Fruit fly (Drosophila melanogaster) whole organism, prepupa: ENCODE measurements around the gene Rnmt.

Source experiments
- Blimp-1 ChIP-seq: fragments of 200-800 bp; sonication (Bioruptor generic); optimal IDR thresholded peaks from 3 replicates; lab custom pipeline; 2017; ENCODE audit warnings: missing biosample characterization, missing genetic modification characterization, mild to moderate bottlenecking, moderate library complexity, missing genetic modification reagents
- CG11294 ChIP-seq: fragments of 200-800 bp; sonication (Bioruptor generic); IDR thresholded peaks from 2 replicates; pipeline ENCODE4 v1.3.6; 2022; ENCODE audit warnings: missing biosample characterization, missing genetic modification characterization
- CG11902 ChIP-seq: fragments of 200-800 bp; sonication (Bioruptor generic); optimal IDR thresholded peaks from 3 replicates; lab custom pipeline; 2016; ENCODE audit warnings: missing biosample characterization, missing genetic modification characterization
- CG1621 ChIP-seq: fragments of 200-800 bp; sonication (Bioruptor generic); optimal IDR thresholded peaks from 3 replicates; lab custom pipeline; 2018; ENCODE audit warnings: missing biosample characterization, mild to moderate bottlenecking, missing genetic modification characterization
- CG16779 ChIP-seq: fragments of 200-800 bp; sonication (Bioruptor generic); optimal IDR thresholded peaks from 3 replicates; lab custom pipeline; 2017; ENCODE audit warnings: missing biosample characterization, mild to moderate bottlenecking, missing genetic modification characterization
- CG3032 ChIP-seq: fragments of 200-800 bp; optimal IDR thresholded peaks from 2 replicates; lab custom pipeline; 2019; ENCODE audit warnings: missing biosample characterization, mild to moderate bottlenecking, missing genetic modification characterization, moderate library complexity
- CG3919 ChIP-seq: fragments of 200-800 bp; sonication (Bioruptor generic); optimal IDR thresholded peaks from 3 replicates; lab custom pipeline; 2016; ENCODE audit warnings: missing biosample characterization, missing genetic modification characterization
- CG6276 ChIP-seq: fragments of 200-800 bp; sonication (Bioruptor generic); optimal IDR thresholded peaks from 2 replicates; lab custom pipeline; 2017; ENCODE audit warnings: missing biosample characterization, mild to moderate bottlenecking, missing genetic modification characterization
- CG6792 ChIP-seq: fragments of 200-800 bp; sonication (Bioruptor generic); optimal IDR thresholded peaks from 3 replicates; lab custom pipeline; 2016; ENCODE audit warnings: missing biosample characterization, missing genetic modification characterization
- CG6808 ChIP-seq: fragments of 200-800 bp; sonication (Bioruptor generic); optimal IDR thresholded peaks from 3 replicates; lab custom pipeline; 2017; ENCODE audit warnings: missing biosample characterization, missing genetic modification characterization, mild to moderate bottlenecking, moderate library complexity, missing genetic modification reagents
- CG8119 ChIP-seq: fragments of 200-800 bp; sonication (Bioruptor generic); IDR thresholded peaks from 3 replicates; pipeline ENCODE4 v1.3.6; 2022; ENCODE audit warnings: missing biosample characterization, missing genetic modification characterization
- CG9139 ChIP-seq: fragments of 200-800 bp; sonication (Bioruptor generic); optimal IDR thresholded peaks from 3 replicates; lab custom pipeline; 2017; ENCODE audit warnings: missing biosample characterization, mild to moderate bottlenecking, missing genetic modification characterization
- Eip75B ChIP-seq: fragments of 200-800 bp; sonication (Bioruptor generic); optimal IDR thresholded peaks from 3 replicates; lab custom pipeline; 2016; ENCODE audit warnings: missing biosample characterization, missing genetic modification characterization
- Eip78C ChIP-seq: fragments of 200-800 bp; sonication (Bioruptor generic); peaks from one replicate; lab custom pipeline; 2016; ENCODE audit warnings: missing biosample characterization, missing genetic modification characterization
- Eip93F ChIP-seq: fragments of 200-800 bp; sonication (Bioruptor generic); optimal IDR thresholded peaks from 2 replicates; lab custom pipeline; 2016; ENCODE audit warnings: missing biosample characterization, mild to moderate bottlenecking, missing genetic modification characterization
- Ets96B ChIP-seq: fragments of 200-800 bp; optimal IDR thresholded peaks from 2 replicates; lab custom pipeline; 2019; ENCODE audit warnings: missing biosample characterization, mild to moderate bottlenecking, missing genetic modification characterization, moderate library complexity
- Gug ChIP-seq: fragments of 200-800 bp; sonication (Bioruptor generic); IDR thresholded peaks from 2 replicates; pipeline ENCODE4 v1.3.6; 2022; ENCODE audit warnings: missing biosample characterization, missing genetic modification characterization
- Hr38 ChIP-seq: sonication (Bioruptor generic); optimal IDR thresholded peaks from 2 replicates; lab custom pipeline; 2016; ENCODE audit warnings: missing biosample characterization, missing genetic modification characterization
- Lpt ChIP-seq: fragments of 200-800 bp; sonication (Bioruptor generic); optimal IDR thresholded peaks from 3 replicates; lab custom pipeline; 2016; ENCODE audit warnings: missing biosample characterization, missing genetic modification characterization
- OdsH ChIP-seq: fragments of 200-800 bp; sonication (Bioruptor generic); optimal IDR thresholded peaks from 3 replicates; lab custom pipeline; 2016; ENCODE audit warnings: missing biosample characterization, missing genetic modification characterization
- Sox102F ChIP-seq: fragments of 200-800 bp; sonication (Bioruptor generic); optimal IDR thresholded peaks from 2 replicates; lab custom pipeline; 2016; ENCODE audit warnings: missing biosample characterization, mild to moderate bottlenecking, missing genetic modification characterization
- achi ChIP-seq: fragments of 200-800 bp; sonication (Bioruptor generic); optimal IDR thresholded peaks from 3 replicates; lab custom pipeline; 2016; ENCODE audit warnings: missing biosample characterization, missing genetic modification characterization
- acj6 ChIP-seq: fragments of 200-800 bp; sonication (Bioruptor generic); optimal IDR thresholded peaks from 3 replicates; lab custom pipeline; 2016; ENCODE audit warnings: missing biosample characterization, missing genetic modification characterization
- cyc ChIP-seq: fragments of 200-800 bp; sonication (Bioruptor generic); optimal IDR thresholded peaks from 3 replicates; lab custom pipeline; 2016; ENCODE audit warnings: missing biosample characterization, missing genetic modification characterization
- dac ChIP-seq: fragments of 200-800 bp; sonication (Bioruptor generic); optimal IDR thresholded peaks from 2 replicates; lab custom pipeline; 2017; ENCODE audit warnings: missing biosample characterization, mild to moderate bottlenecking, missing genetic modification characterization
- eg ChIP-seq: fragments of 200-800 bp; sonication (Bioruptor generic); IDR thresholded peaks from 3 replicates; pipeline ENCODE4 v1.3.6; 2022; ENCODE audit warnings: missing biosample characterization, missing genetic modification characterization
- fd85E ChIP-seq: fragments of 200-800 bp; sonication (Bioruptor generic); optimal IDR thresholded peaks from 3 replicates; lab custom pipeline; 2016; ENCODE audit warnings: missing biosample characterization, missing genetic modification characterization
- fkh ChIP-seq: fragments of 200-800 bp; sonication (Bioruptor generic); optimal IDR thresholded peaks from 3 replicates; lab custom pipeline; 2017; ENCODE audit warnings: missing biosample characterization, mild to moderate bottlenecking, missing genetic modification characterization, moderate library complexity
- lz ChIP-seq: fragments of 200-800 bp; sonication (Bioruptor generic); optimal IDR thresholded peaks from 3 replicates; lab custom pipeline; 2016; ENCODE audit warnings: missing biosample characterization, missing genetic modification characterization
- pdm3 ChIP-seq: fragments of 200-800 bp; sonication (Bioruptor generic); optimal IDR thresholded peaks from 3 replicates; lab custom pipeline; 2016; ENCODE audit warnings: missing biosample characterization, missing genetic modification characterization
- spab ChIP-seq: fragments of 200-800 bp; sonication (Bioruptor generic); optimal IDR thresholded peaks from 2 replicates; lab custom pipeline; 2017; ENCODE audit warnings: missing biosample characterization, mild to moderate bottlenecking, missing genetic modification characterization, missing genetic modification reagents
- svp ChIP-seq: fragments of 200-800 bp; sonication (Bioruptor generic); peaks from one replicate; lab custom pipeline; 2016; ENCODE audit warnings: missing biosample characterization, missing genetic modification characterization
- topi ChIP-seq: fragments of 200-800 bp; sonication (Bioruptor generic); optimal IDR thresholded peaks from 3 replicates; lab custom pipeline; 2016; ENCODE audit warnings: missing biosample characterization, missing genetic modification characterization
- vri ChIP-seq: fragments of 200-800 bp; sonication (Bioruptor generic); optimal IDR thresholded peaks from 3 replicates; lab custom pipeline; 2016; ENCODE audit warnings: missing biosample characterization, mild to moderate bottlenecking, missing genetic modification characterization

Rnmt gene

DNA sequence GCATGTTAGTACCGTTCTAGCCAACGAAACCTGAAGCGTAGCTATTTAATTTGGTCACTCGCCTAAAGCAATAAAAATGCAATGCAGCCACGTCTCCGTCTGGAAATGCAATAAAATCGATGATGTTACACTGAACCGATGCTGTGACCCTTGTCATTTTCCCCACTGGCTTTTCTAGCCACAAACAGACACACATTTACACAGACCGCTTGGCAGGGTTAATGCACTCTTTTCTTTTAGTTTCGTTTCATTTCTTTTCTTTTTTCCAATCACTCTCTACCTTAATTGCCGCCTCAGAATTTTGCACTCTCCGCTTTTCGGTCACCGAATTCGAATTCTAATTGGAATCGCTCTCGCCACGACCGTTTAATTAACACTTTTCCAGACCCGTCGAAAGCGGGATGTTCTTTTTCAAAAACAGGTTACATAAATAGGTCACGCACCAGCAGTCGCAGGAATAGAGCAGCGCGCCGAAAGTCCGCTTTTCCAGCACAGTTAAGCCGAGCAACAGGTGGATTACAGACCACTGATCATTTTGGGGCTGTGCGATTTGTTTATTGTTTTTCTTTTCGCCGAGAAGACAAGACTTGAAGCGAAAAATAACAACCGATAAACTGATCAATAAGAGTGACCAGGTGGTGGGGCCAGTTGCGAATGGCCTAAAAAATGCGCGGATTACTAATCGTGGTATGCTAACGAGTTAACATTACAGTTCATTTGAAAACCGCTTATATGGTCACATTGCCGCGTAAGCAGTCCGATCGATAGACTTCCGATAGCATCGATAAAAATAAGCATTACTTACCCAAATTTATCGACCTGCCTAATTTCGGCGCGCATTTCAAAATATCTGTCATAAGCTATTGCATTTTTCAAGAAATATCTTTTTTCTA is 47.7 kb downstream of the Rnmt start, which contains the start of gene ck:
TSS of gene ck (minus strand) at position 638 of the 893 bp plus-strand sequence.
- TF ChIP-seq Lpt (no peak), vri (GFP tag; lab: Kevin White, UChicago) (no peak), OdsH (no peak), lz (GFP tag; lab: Kevin White, UChicago) (no peak), Hr38 (no peak), CG11902 (GFP tag; lab: Kevin White, UChicago) (no peak), svp (GFP tag; lab: Kevin White, UChicago) (peak; percentile 48), Sox102F (GFP tag; lab: Kevin White, UChicago) (no peak), CG6808 (GFP tag; lab: Kevin White, UChicago) (no peak), topi (no peak), CG16779 (tag; lab: Kevin White, UChicago) (no peak), Eip78C (GFP tag; lab: Kevin White, UChicago) (peak; percentile 31), CG3919 (GFP tag; lab: Kevin White, UChicago) (no peak), CG8119 (GFP tag; lab: Robert Waterston, UW) (0 out of 3 replicates have a peak, but pooled peaks have one; percentile 12), Eip75B (GFP tag; lab: Kevin White, UChicago) (peak; percentile 48)

DNA sequence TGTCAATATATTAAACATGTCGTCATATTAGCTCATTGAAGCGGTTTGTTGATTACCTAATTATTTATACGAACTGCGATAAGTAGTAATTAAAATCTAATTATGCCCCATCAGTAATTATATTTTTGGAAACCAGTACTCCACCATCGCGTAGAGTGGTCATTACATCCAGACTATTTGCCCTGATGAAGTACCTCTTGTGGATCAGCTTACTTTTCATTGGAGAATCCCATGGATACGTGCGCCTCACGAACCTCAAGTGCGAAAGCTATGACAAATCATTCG is 48.3 kb downstream of the Rnmt start, which contains the start of gene CG33679:
TSS of gene CG33679 (plus strand) at position 186 of the 285 bp plus-strand sequence.
- no peak for TF ChIP-seq cyc (GFP tag; lab: Kevin White, UChicago)
- TF ChIP-seq, all 60 proteins: peak for 0

DNA sequence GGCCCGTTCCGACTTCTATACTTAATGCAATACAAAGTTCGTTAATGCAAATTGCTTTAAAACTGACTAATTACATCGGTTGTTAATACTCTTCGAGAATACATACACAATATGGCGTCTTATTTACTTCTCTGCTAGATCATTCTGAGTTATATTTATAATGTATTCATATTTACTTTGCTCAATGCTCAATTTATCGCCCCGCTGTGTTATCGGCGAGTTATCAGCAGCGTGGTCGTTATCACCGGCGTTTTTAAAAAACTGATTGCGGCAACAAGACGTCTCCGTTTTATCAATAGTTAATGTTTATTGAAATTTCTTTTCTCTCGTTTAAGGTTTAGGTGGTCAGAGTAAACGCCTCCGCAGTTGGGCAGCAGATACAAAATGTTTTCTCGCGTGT is 49.3 kb downstream of the Rnmt start:
- TF ChIP-seq pdm3 (GFP tag; lab: Kevin White, UChicago), result no peak
- no peak for TF ChIP-seq CG11902 (GFP tag; lab: Kevin White, UChicago)
- no peak for TF ChIP-seq CG9139 (GFP tag; lab: Kevin White, UChicago)
- TF ChIP-seq CG6276 (GFP tag; lab: Kevin White, UChicago), result no peak
- TF ChIP-seq achi (GFP tag; lab: Kevin White, UChicago), result no peak
- TF ChIP-seq CG6792 (GFP tag; lab: Kevin White, UChicago), result no peak
- TF ChIP-seq spab (GFP tag; lab: Kevin White, UChicago), result no peak
- TF ChIP-seq CG8119 (GFP tag; lab: Robert Waterston, UW), result no peak
- TF ChIP-seq CG6808 (GFP tag; lab: Kevin White, UChicago), result no peak
- TF ChIP-seq fd85E, result no peak
- TF ChIP-seq Gug (GFP tag; lab: Robert Waterston, UW), result no peak
- TF ChIP-seq acj6, result no peak
- TF ChIP-seq eg (GFP tag; lab: Robert Waterston, UW), result no peak
- no peak for TF ChIP-seq Blimp-1 (GFP tag; lab: Kevin White, UChicago)

DNA sequence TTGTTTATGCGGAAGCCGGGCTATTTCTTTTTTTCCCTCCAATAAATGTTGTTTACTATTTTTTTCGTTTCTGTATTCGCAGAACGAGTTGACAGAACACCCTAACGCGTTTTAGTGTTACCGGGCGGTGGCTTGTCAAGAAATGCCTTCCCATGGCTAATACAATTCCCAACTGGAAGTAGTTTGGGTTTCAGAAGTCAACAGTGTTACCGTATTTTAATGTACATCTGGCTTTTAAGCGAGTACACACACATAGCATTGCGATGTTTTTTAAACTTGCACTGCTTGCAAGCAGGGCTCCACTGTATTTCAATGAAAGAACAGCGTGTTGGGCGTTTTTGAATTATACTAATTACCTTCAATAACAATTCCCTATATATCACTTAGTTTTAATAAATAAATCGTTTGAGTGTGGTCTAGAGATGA is 50.9 kb downstream of the Rnmt start, which contains the start of gene TfIIS:
TSS of gene TfIIS (minus strand) at position 178 of the 426 bp plus-strand sequence.
- TF ChIP-seq CG6792 (GFP tag; lab: Kevin White, UChicago) (no peak), lz (GFP tag; lab: Kevin White, UChicago) (no peak), Ets96B (no peak), acj6 (no peak), Blimp-1 (GFP tag; lab: Kevin White, UChicago) (no peak), CG3032 (no peak), Eip93F (GFP tag; lab: Kevin White, UChicago) (no peak), CG1621 (tag; lab: Kevin White, UChicago) (no peak), Eip78C (GFP tag; lab: Kevin White, UChicago) (peak; percentile 21), CG11294 (GFP tag; lab: Robert Waterston, UW) (no peak), fkh (GFP tag; lab: Kevin White, UChicago) (peak; percentile 47), svp (GFP tag; lab: Kevin White, UChicago) (peak; percentile 84), Lpt (no peak), dac (GFP tag; lab: Kevin White, UChicago) (no peak)
